Fruit fly (Drosophila melanogaster): ENCODE data around the gene Tbc1d22.

The Tbc1d22 gene

dm6 chr3R:21130050-21130449 lies 28.1 kb downstream of the Tbc1d22 start, which contains the start of gene Ice2:
Ice2 (plus strand) TSS chr3R:21130216.
- TF ChIP-seq CG17801 (GFP tag; optimal IDR thresholded peaks at IDR 0.05; ENCODE audit: partially characterized antibody), result no peak

dm6 chr3R:21133517-21133916 lies 31.5 kb downstream of the Tbc1d22 start, which contains the start of gene Trm7-34:
Trm7-34 (minus strand) TSS chr3R:21133881.
- no peak for TF ChIP-seq CG17801 (GFP tag; optimal IDR thresholded peaks at IDR 0.05; ENCODE audit: partially characterized antibody)

- TF ChIP-seq CG17801 (GFP tag; optimal IDR thresholded peaks at IDR 0.05; ENCODE audit: partially characterized antibody), result peak; percentile 45
These were observed 32.0 kb downstream of the Tbc1d22 start, which contains the start of gene Usp8 for dm6 chr3R:21133951-21134350. Usp8 (plus strand) TSS chr3R:21134262.

- TF ChIP-seq CG17801 (GFP tag; optimal IDR thresholded peaks at IDR 0.05; ENCODE audit: partially characterized antibody), result peak; percentile 70
These were observed 36.3 kb downstream of the Tbc1d22 start, which contains the start of gene meigo for dm6 chr3R:21138220-21138754. meigo (plus strand) TSS chr3R:21138270.

- peak; percentile 25 for TF ChIP-seq CG17801 (GFP tag; optimal IDR thresholded peaks at IDR 0.05; ENCODE audit: partially characterized antibody)
These were observed 38.5 kb downstream of the Tbc1d22 start, which contains the start of gene SNF4Agamma for dm6 chr3R:21140458-21140857. SNF4Agamma (plus strand) TSS chr3R:21140739.

- TF ChIP-seq CG17801 (GFP tag; optimal IDR thresholded peaks at IDR 0.05; ENCODE audit: partially characterized antibody), result no peak
These were observed 39.3 kb downstream of the Tbc1d22 start for dm6 chr3R:21141341-21141740.

- no peak for TF ChIP-seq CG17801 (GFP tag; optimal IDR thresholded peaks at IDR 0.05; ENCODE audit: partially characterized antibody)
These were observed 48.1 kb downstream of the Tbc1d22 start for dm6 chr3R:21150090-21150489.

- peak; percentile 43 for TF ChIP-seq CG17801 (GFP tag; optimal IDR thresholded peaks at IDR 0.05; ENCODE audit: partially characterized antibody)
These were observed 49.3 kb downstream of the Tbc1d22 start for dm6 chr3R:21151090-21151870.

dm6 chr3R:21152856-21153278 lies 50.9 kb downstream of the Tbc1d22 start:
- TF ChIP-seq CG17801 (GFP tag; optimal IDR thresholded peaks at IDR 0.05; ENCODE audit: partially characterized antibody), result peak; percentile 99

dm6 chr3R:21154130-21154529 lies 52.1 kb downstream of the Tbc1d22 start:
- no peak for TF ChIP-seq CG17801 (GFP tag; optimal IDR thresholded peaks at IDR 0.05; ENCODE audit: partially characterized antibody)
